Fruit fly (Drosophila melanogaster) whole organism, embryonic: ENCODE data around the gene Ns1.

Experiments
- Adf1 ChIP-seq: fragments of 200-800 bp; sonication (Bioruptor generic); IDR thresholded peaks from 2 replicates; pipeline ENCODE4 v1.3.6; 2022; ENCODE audit warnings: missing biosample characterization, missing genetic modification characterization
- Bgb ChIP-seq: fragments of 200-800 bp; sonication (Bioruptor generic); IDR thresholded peaks from 2 replicates; pipeline ENCODE4 v1.3.6; 2022; ENCODE audit warnings: missing biosample characterization, missing genetic modification characterization; ENCODE audit not compliant: partially characterized antibody
- CG10267 ChIP-seq: fragments of 200-800 bp; sonication (Bioruptor generic); optimal IDR thresholded peaks from 2 replicates; lab custom pipeline; 2018; ENCODE audit warnings: missing biosample characterization, mild to moderate bottlenecking, missing genetic modification characterization, moderate library complexity
- CG10274 ChIP-seq: fragments of 200-800 bp; sonication (Bioruptor generic); optimal IDR thresholded peaks from 3 replicates; lab custom pipeline; 2017; ENCODE audit warnings: missing biosample characterization, mild to moderate bottlenecking, missing genetic modification characterization
- CG10321 ChIP-seq: fragments of 200-800 bp; sonication (Bioruptor generic); IDR thresholded peaks from 2 replicates; pipeline ENCODE4 v1.3.6; 2022; ENCODE audit warnings: missing biosample characterization, missing genetic modification characterization
- CG10543 ChIP-seq: fragments of 200-800 bp; sonication (Bioruptor generic); optimal IDR thresholded peaks from 3 replicates; lab custom pipeline; 2017; ENCODE audit warnings: missing biosample characterization, mild to moderate bottlenecking, missing genetic modification characterization, moderate library complexity
- CG12071 ChIP-seq: fragments of 200-800 bp; sonication (Bioruptor generic); optimal IDR thresholded peaks from 3 replicates; lab custom pipeline; 2018; ENCODE audit warnings: missing biosample characterization, mild to moderate bottlenecking, missing genetic modification characterization
- CG14710 ChIP-seq: fragments of 200-800 bp; sonication (Bioruptor generic); optimal IDR thresholded peaks from 3 replicates; lab custom pipeline; 2019; ENCODE audit warnings: missing biosample characterization, mild to moderate bottlenecking, missing genetic modification characterization, moderate library complexity
- CG1603 ChIP-seq: fragments of 200-800 bp; sonication (Bioruptor generic); optimal IDR thresholded peaks from 2 replicates; lab custom pipeline; 2019; ENCODE audit warnings: missing biosample characterization, mild to moderate bottlenecking, missing genetic modification characterization, moderate library complexity
- CG17359 ChIP-seq: fragments of 200-800 bp; sonication (Bioruptor generic); optimal IDR thresholded peaks from 3 replicates; lab custom pipeline; 2018; ENCODE audit warnings: missing biosample characterization, mild to moderate bottlenecking, missing genetic modification characterization, moderate library complexity
- CG17361 ChIP-seq: fragments of 200-800 bp; sonication (Bioruptor generic); IDR thresholded peaks from 3 replicates; pipeline ENCODE4 v1.3.6; 2022; ENCODE audit warnings: missing biosample characterization, missing genetic modification characterization
- CG2120 ChIP-seq: fragments of 200-800 bp; sonication (Bioruptor generic); optimal IDR thresholded peaks from 3 replicates; lab custom pipeline; 2016; ENCODE audit warnings: missing biosample characterization, missing genetic modification characterization
- CG2202 ChIP-seq: fragments of 200-800 bp; sonication (Bioruptor generic); optimal IDR thresholded peaks from 2 replicates; lab custom pipeline; 2018; ENCODE audit warnings: missing biosample characterization, mild to moderate bottlenecking, missing genetic modification characterization
- CG30431 ChIP-seq: fragments of 200-800 bp; sonication (Bioruptor generic); optimal IDR thresholded peaks from 2 replicates; lab custom pipeline; 2017; ENCODE audit warnings: missing biosample characterization, missing genetic modification characterization
- CG3726 ChIP-seq: fragments of 200-800 bp; sonication (Bioruptor generic); IDR thresholded peaks from 3 replicates; pipeline ENCODE4, ENCODE4 v1.3.6; 2022; ENCODE audit warnings: missing biosample characterization, missing genetic modification characterization
- CG3847 ChIP-seq: fragments of 200-800 bp; sonication (Bioruptor generic); IDR thresholded peaks from 2 replicates; pipeline ENCODE4 v1.3.6; 2022; ENCODE audit warnings: missing biosample characterization, missing genetic modification characterization
- CG4360 ChIP-seq: fragments of 200-800 bp; sonication (Bioruptor generic); IDR thresholded peaks from 2 replicates; pipeline ENCODE4 v1.3.6; 2022; ENCODE audit warnings: missing biosample characterization, missing genetic modification characterization
- CG5245 ChIP-seq: fragments of 200-800 bp; sonication (Bioruptor generic); optimal IDR thresholded peaks from 3 replicates; lab custom pipeline; 2016; ENCODE audit warnings: missing biosample characterization, missing genetic modification characterization
- CG6813 ChIP-seq: fragments of 200-800 bp; sonication (Bioruptor generic); optimal IDR thresholded peaks from 2 replicates; lab custom pipeline; 2017; ENCODE audit warnings: missing biosample characterization, missing genetic modification characterization, mild to moderate bottlenecking, moderate library complexity, missing genetic modification reagents
- CG6854 ChIP-seq: fragments of 200-800 bp; sonication (Bioruptor generic); optimal IDR thresholded peaks from 3 replicates; lab custom pipeline; 2017; ENCODE audit warnings: missing biosample characterization, mild to moderate bottlenecking, missing genetic modification characterization
- CG7372 ChIP-seq: fragments of 200-800 bp; sonication (Bioruptor generic); IDR thresholded peaks from 2 replicates; pipeline ENCODE4 v1.3.6; 2022; ENCODE audit warnings: missing biosample characterization, missing genetic modification characterization
- CG8359 ChIP-seq: fragments of 200-800 bp; sonication (Bioruptor generic); optimal IDR thresholded peaks from 2 replicates; lab custom pipeline; 2017; ENCODE audit warnings: missing biosample characterization, mild to moderate bottlenecking, missing genetic modification characterization, borderline replicate concordance
- CG9215 ChIP-seq: fragments of 200-800 bp; sonication (Bioruptor generic); IDR thresholded peaks from 2 replicates; pipeline ENCODE4 v1.3.6; 2022; ENCODE audit warnings: missing biosample characterization, missing genetic modification characterization
- Eip74EF ChIP-seq, 2 experiments: fragments of 200-800 bp in 1 of 2; fragments of >200 bp in 1 of 2; sonication (Bioruptor generic) in 1 of 2; optimal IDR thresholded peaks; 2 replicates each; lab custom pipeline; 2017 to 2019; ENCODE audit warnings: missing biosample characterization in 2 of 2, missing genetic modification characterization in 2 of 2, mild to moderate bottlenecking in 1 of 2, moderate library complexity in 1 of 2
- Fer3 ChIP-seq: fragments of 200-800 bp; sonication (Bioruptor generic); optimal IDR thresholded peaks from 2 replicates; lab custom pipeline; 2018; ENCODE audit warnings: missing biosample characterization, mild to moderate bottlenecking, missing genetic modification characterization, moderate library complexity
- Hr39 ChIP-seq: fragments of >200 bp; optimal IDR thresholded peaks from 2 replicates; lab custom pipeline; 2017
- MESR4 ChIP-seq: fragments of 200-800 bp; sonication (Bioruptor generic); optimal IDR thresholded peaks from 2 replicates; lab custom pipeline; 2018; ENCODE audit warnings: missing biosample characterization, mild to moderate bottlenecking, missing genetic modification characterization, moderate library complexity
- Meics ChIP-seq: fragments of 200-800 bp; sonication (Bioruptor generic); optimal IDR thresholded peaks from 2 replicates; lab custom pipeline; 2017; ENCODE audit warnings: missing biosample characterization, mild to moderate bottlenecking, missing genetic modification characterization
- Mes4 ChIP-seq: fragments of 200-800 bp; sonication (Bioruptor generic); optimal IDR thresholded peaks from 2 replicates; lab custom pipeline; 2016; ENCODE audit warnings: missing biosample characterization, missing genetic modification characterization
- NC2β ChIP-seq: fragments of 200-800 bp; sonication (Bioruptor generic); optimal IDR thresholded peaks from 2 replicates; lab custom pipeline; 2016; ENCODE audit warnings: missing biosample characterization, missing genetic modification characterization
- Sin3A ChIP-seq: fragments of >200 bp; optimal IDR thresholded peaks from 2 replicates; lab custom pipeline; 2018
- Vsx1 ChIP-seq: fragments of 200-800 bp; sonication (Bioruptor generic); optimal IDR thresholded peaks from 2 replicates; lab custom pipeline; 2017; ENCODE audit warnings: missing biosample characterization, mild to moderate bottlenecking, missing genetic modification characterization, missing genetic modification reagents
- abd-A ChIP-seq: fragments of 200-800 bp; sonication (Bioruptor generic); optimal IDR thresholded peaks from 3 replicates; lab custom pipeline; 2019; ENCODE audit warnings: missing biosample characterization, mild to moderate bottlenecking, missing genetic modification characterization, moderate library complexity
- ara ChIP-seq: fragments of 200-800 bp; sonication (Bioruptor generic); IDR thresholded peaks from 2 replicates; pipeline ENCODE4 v1.3.6; 2022; ENCODE audit warnings: missing biosample characterization, missing genetic modification characterization
- btn ChIP-seq: fragments of 200-800 bp; sonication (Bioruptor generic); optimal IDR thresholded peaks from 2 replicates; lab custom pipeline; 2016; ENCODE audit warnings: missing biosample characterization, missing genetic modification characterization
- da ChIP-seq: fragments of 200-800 bp; sonication (Bioruptor generic); optimal IDR thresholded peaks from 2 replicates; lab custom pipeline; 2016; ENCODE audit warnings: missing biosample characterization, missing genetic modification characterization
- dysf ChIP-seq: fragments of 200-800 bp; sonication (Bioruptor generic); IDR thresholded peaks from 3 replicates; pipeline ENCODE4 v1.3.6; 2022; ENCODE audit warnings: missing biosample characterization, missing genetic modification characterization
- ham ChIP-seq: fragments of 200-800 bp; sonication (Bioruptor generic); IDR thresholded peaks from 2 replicates; pipeline ENCODE4 v1.3.6; 2022; ENCODE audit warnings: missing biosample characterization, missing genetic modification characterization
- knrl ChIP-seq: fragments of 200-800 bp; sonication (Bioruptor generic); IDR thresholded peaks from 3 replicates; pipeline ENCODE4 v1.3.6; 2022; ENCODE audit warnings: missing biosample characterization, missing genetic modification characterization; ENCODE audit not compliant: partially characterized antibody
- mld ChIP-seq: fragments of 200-800 bp; sonication (Bioruptor generic); IDR thresholded peaks from 3 replicates; pipeline ENCODE4 v1.3.6; 2022; ENCODE audit warnings: missing biosample characterization, missing genetic modification characterization; ENCODE audit not compliant: partially characterized antibody
- onecut ChIP-seq: fragments of 200-800 bp; sonication (Bioruptor generic); IDR thresholded peaks from 2 replicates; pipeline ENCODE4 v1.3.6; 2022; ENCODE audit warnings: missing biosample characterization, missing genetic modification characterization
- pfk ChIP-seq: fragments of 200-800 bp; sonication (Bioruptor generic); optimal IDR thresholded peaks from 2 replicates; lab custom pipeline; 2018; ENCODE audit warnings: missing biosample characterization, mild to moderate bottlenecking, missing genetic modification characterization, moderate library complexity
- pnt ChIP-seq: fragments of 200-800 bp; sonication (Bioruptor generic); optimal IDR thresholded peaks from 3 replicates; lab custom pipeline; 2016; ENCODE audit warnings: missing biosample characterization, missing genetic modification characterization
- psq ChIP-seq: fragments of 200-800 bp; sonication (Bioruptor generic); optimal IDR thresholded peaks from 2 replicates; lab custom pipeline; 2017; ENCODE audit warnings: missing biosample characterization, missing genetic modification characterization
- row ChIP-seq: fragments of 200-800 bp; sonication (Bioruptor generic); IDR thresholded peaks from 3 replicates; pipeline ENCODE4 v1.3.6; 2022; ENCODE audit warnings: missing biosample characterization, missing genetic modification characterization
- sc ChIP-seq, 3 experiments: fragments of >200 bp in 2 of 3; fragments of 200-800 bp in 1 of 3; sonication (Bioruptor generic) in 1 of 3; optimal IDR thresholded peaks; 2 replicates in 2 of 3; 3 replicates in 1 of 3; lab custom pipeline; 2017; ENCODE audit warnings: mild to moderate bottlenecking in 1 of 3, missing biosample characterization in 1 of 3, missing genetic modification characterization in 1 of 3, missing genetic modification reagents in 1 of 3
- slou ChIP-seq: fragments of 200-800 bp; sonication (Bioruptor generic); optimal IDR thresholded peaks from 3 replicates; lab custom pipeline; 2016; ENCODE audit warnings: missing biosample characterization, missing genetic modification characterization
- sna ChIP-seq: fragments of 200-800 bp; sonication (Bioruptor generic); IDR thresholded peaks from 2 replicates; pipeline ENCODE4 v1.3.6; 2022; ENCODE audit warnings: missing biosample characterization, missing genetic modification characterization; ENCODE audit not compliant: partially characterized antibody
- stc ChIP-seq: fragments of 200-800 bp; sonication (Bioruptor generic); IDR thresholded peaks from 2 replicates; pipeline ENCODE4 v1.3.6; 2022; ENCODE audit warnings: missing biosample characterization, missing genetic modification characterization
- tx ChIP-seq: fragments of 200-800 bp; sonication (Bioruptor generic); optimal IDR thresholded peaks from 2 replicates; lab custom pipeline; 2016; ENCODE audit warnings: missing biosample characterization, missing genetic modification characterization

Gene Ns1

dm6 chr3R:17087977-17088618 lies 15.6 kb upstream of the Ns1 start, which contains the start of gene cal1 (continued):
- peak; percentile 52; the same call in 2 of the 3 replicates for TF ChIP-seq knrl (GFP tag; lab: Robert Waterston, UW)
- no peak for TF ChIP-seq CG1603
- TF ChIP-seq Sin3A (lab: Kevin White, UChicago), result peak; percentile 77
- no peak for TF ChIP-seq Adf1 (GFP tag; lab: Robert Waterston, UW)
- no peak for TF ChIP-seq psq
- TF ChIP-seq Fer3 (tag; lab: Kevin White, UChicago), result no peak
- TF ChIP-seq stc (GFP tag; lab: Robert Waterston, UW), result no peak
- peak; percentile 75 for TF ChIP-seq MESR4 (GFP tag; lab: Kevin White, UChicago)
- TF ChIP-seq CG9215 (GFP tag; lab: Robert Waterston, UW), result no peak
- no peak for TF ChIP-seq CG2120 (GFP tag; lab: Kevin White, UChicago)
- no peak for TF ChIP-seq CG12071 (GFP tag; lab: Kevin White, UChicago)
- TF ChIP-seq tx, result no peak
- TF ChIP-seq CG3726, result no peak
- TF ChIP-seq CG3847 (GFP tag; lab: Robert Waterston, UW), result peak; percentile 32; the same call in 1 of the 2 replicates
- TF ChIP-seq CG6813 (GFP tag; lab: Kevin White, UChicago), result no peak
- TF ChIP-seq Mes4 (GFP tag; lab: Kevin White, UChicago), result no peak
- no peak for TF ChIP-seq Hr39 (lab: Kevin White, UChicago)
- peak; percentile 49 for TF ChIP-seq row (GFP tag; lab: Robert Waterston, UW)
- no peak for TF ChIP-seq CG10543 (GFP tag; lab: Kevin White, UChicago)
- no peak for TF ChIP-seq Bgb
- no peak for TF ChIP-seq dysf (GFP tag; lab: Robert Waterston, UW)
- no peak for TF ChIP-seq ham
- no peak for TF ChIP-seq CG4360 (GFP tag; lab: Robert Waterston, UW)
- no peak for TF ChIP-seq Meics
- no peak for TF ChIP-seq Vsx1 (GFP tag; lab: Kevin White, UChicago)
- no peak for TF ChIP-seq CG17361 (GFP tag; lab: Robert Waterston, UW)
- no peak for TF ChIP-seq NC2β (GFP tag; lab: Kevin White, UChicago)
- TF ChIP-seq sc (optimal IDR thresholded peaks at IDR 0.05; lab: Kevin White, UChicago), result no peak
- no peak for TF ChIP-seq sc (GFP tag; optimal IDR thresholded peaks at IDR 0.05; lab: Kevin White, UChicago)
- no peak for TF ChIP-seq CG5245 (GFP tag; lab: Kevin White, UChicago)
- TF ChIP-seq CG2202 (tag; lab: Kevin White, UChicago), result no peak
- TF ChIP-seq CG30431 (GFP tag; lab: Kevin White, UChicago), result no peak
- no peak for TF ChIP-seq da (GFP tag; lab: Kevin White, UChicago)
- TF ChIP-seq abd-A (tag; lab: Kevin White, UChicago), result no peak
- TF ChIP-seq pnt (GFP tag; lab: Kevin White, UChicago), result no peak
- TF ChIP-seq CG10274, result no peak
- no peak for TF ChIP-seq CG17359 (tag; lab: Kevin White, UChicago)
- peak; percentile 84 for TF ChIP-seq CG14710 (tag; lab: Kevin White, UChicago)
- TF ChIP-seq ara (GFP tag; lab: Robert Waterston, UW), result no peak
- TF ChIP-seq Eip74EF (GFP tag; optimal IDR thresholded peaks at IDR 0.05; lab: Kevin White, UChicago), result no peak
- no peak for TF ChIP-seq CG10321
- TF ChIP-seq onecut (GFP tag; lab: Robert Waterston, UW), result no peak
- TF ChIP-seq pfk, result no peak
- no peak for TF ChIP-seq CG7372 (GFP tag; lab: Robert Waterston, UW)
- TF ChIP-seq slou, result no peak
- peak; percentile 64 for TF ChIP-seq CG10267 (tag; lab: Kevin White, UChicago)
- TF ChIP-seq mld (GFP tag; lab: Robert Waterston, UW), result no peak
- TF ChIP-seq CG8359 (GFP tag; lab: Kevin White, UChicago), result no peak
- no peak for TF ChIP-seq btn
- TF ChIP-seq CG6854 (GFP tag; lab: Kevin White, UChicago), result no peak
- no peak for TF ChIP-seq sna (GFP tag; lab: Robert Waterston, UW)
